Fruit fly (Drosophila melanogaster): ENCODE results near the gene Cnot4.
A peak's percentile ranks its signal among the peaks of the same experiment; 100 is the strongest.

Gene Cnot4

DNA sequence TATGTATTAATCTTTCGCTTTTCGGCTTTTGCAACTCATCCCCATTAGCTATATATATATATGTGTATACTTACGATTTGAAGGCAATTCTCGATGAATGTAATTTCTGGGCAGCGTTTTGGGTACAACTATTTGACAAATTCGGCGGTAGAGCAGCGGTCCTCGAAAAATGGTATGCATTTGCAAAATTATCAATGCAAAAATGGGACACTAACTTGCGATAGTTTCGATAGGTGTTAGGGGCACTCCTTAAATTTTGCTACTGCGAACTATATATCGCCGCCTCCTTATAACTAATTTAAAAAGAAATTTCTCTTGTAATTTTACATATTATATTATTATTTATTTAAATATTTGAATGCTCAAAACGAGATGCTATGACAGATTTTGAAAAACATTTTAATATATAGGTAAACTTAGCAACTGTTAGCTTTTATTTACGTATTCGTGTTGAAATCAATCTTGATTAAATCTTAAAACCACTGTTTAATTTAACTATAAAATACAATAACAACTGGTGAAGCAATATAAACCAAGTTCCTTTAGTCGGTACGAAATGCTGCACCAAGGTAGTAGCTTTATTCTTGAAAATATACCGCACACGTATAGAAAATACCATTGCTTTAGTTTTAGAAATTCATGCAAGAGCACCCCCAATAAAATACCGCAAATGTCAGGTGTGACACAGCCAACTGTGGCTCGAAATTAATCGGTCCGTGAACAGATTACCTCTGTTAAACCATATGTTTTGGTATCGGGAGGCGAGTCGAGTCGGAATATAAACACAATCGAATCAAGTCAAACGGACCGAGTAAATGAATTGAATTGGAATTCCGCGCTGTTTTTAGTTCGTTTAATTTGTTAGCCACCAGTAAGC lies 17.0 kb downstream of the Cnot4 start, which contains the start of the genes CG5355 and Klp31E (continued):
- TF ChIP-seq Met (GFP tag; optimal IDR thresholded peaks at IDR 0.05) (no peak), vri (GFP tag; optimal IDR thresholded peaks at IDR 0.05) (no peak), fkh (GFP tag; optimal IDR thresholded peaks at IDR 0.05) (no peak), CG31627 (GFP tag; optimal IDR thresholded peaks at IDR 0.05) (peak; percentile 63), CG10669 (GFP tag; optimal IDR thresholded peaks at IDR 0.05) (no peak), CG10631 (GFP tag; optimal IDR thresholded peaks at IDR 0.05) (peak; percentile 78), CG6792 (GFP tag; optimal IDR thresholded peaks at IDR 0.05) (peak; percentile 42), CG6854 (GFP tag; optimal IDR thresholded peaks at IDR 0.05) (peak; percentile 16), Eip93F (GFP tag; optimal IDR thresholded peaks at IDR 0.05) (peak; percentile 52), Blimp-1 (GFP tag; optimal IDR thresholded peaks at IDR 0.05) (peak; percentile 43), net (GFP tag; optimal IDR thresholded peaks at IDR 0.05) (no peak), CG9139 (GFP tag; optimal IDR thresholded peaks at IDR 0.05) (no peak), CG34406 (GFP tag; optimal IDR thresholded peaks at IDR 0.05) (no peak), cyc (GFP tag; optimal IDR thresholded peaks at IDR 0.05) (peak; percentile 47), CG7368 (GFP tag; optimal IDR thresholded peaks at IDR 0.05) (no peak), Ets21C (GFP tag; optimal IDR thresholded peaks at IDR 0.05) (peak; percentile 39), Eip78C (GFP tag) (peak; percentile 87), topi (GFP tag; optimal IDR thresholded peaks at IDR 0.05) (no peak), Hr39 (GFP tag; optimal IDR thresholded peaks at IDR 0.05) (peak; percentile 59), Sox14 (GFP tag; optimal IDR thresholded peaks at IDR 0.05) (no peak), CG4318 (GFP tag; optimal IDR thresholded peaks at IDR 0.05) (no peak), fd59A (GFP tag; optimal IDR thresholded peaks at IDR 0.05) (no peak), CG11902 (GFP tag; optimal IDR thresholded peaks at IDR 0.05) (no peak), lz (GFP tag; optimal IDR thresholded peaks at IDR 0.05) (peak; percentile 59), CG8119 (GFP tag; IDR thresholded peaks at IDR 0.05) (no peak), CG16779 (tag; optimal IDR thresholded peaks at IDR 0.05) (no peak), pdm3 (GFP tag; optimal IDR thresholded peaks at IDR 0.05) (no peak), CG3032 (tag; optimal IDR thresholded peaks at IDR 0.05) (peak; percentile 79), ss (GFP tag; optimal IDR thresholded peaks at IDR 0.05) (no peak), svp (GFP tag) (no peak), Sox15 (GFP tag; optimal IDR thresholded peaks at IDR 0.05) (peak; percentile 65)

- TF ChIP-seq CG1621 (tag; optimal IDR thresholded peaks at IDR 0.05) (no peak), dsx (GFP tag; optimal IDR thresholded peaks at IDR 0.05; ENCODE audit: poor library complexity, severe bottlenecking) (no peak), CG4318 (GFP tag; optimal IDR thresholded peaks at IDR 0.05) (no peak), cyc (GFP tag; optimal IDR thresholded peaks at IDR 0.05) (no peak), CG8632 (GFP tag; optimal IDR thresholded peaks at IDR 0.05) (no peak), CG6808 (GFP tag; optimal IDR thresholded peaks at IDR 0.05) (no peak), lz (GFP tag; optimal IDR thresholded peaks at IDR 0.05) (no peak), Hr39 (GFP tag; optimal IDR thresholded peaks at IDR 0.05) (no peak), Sox15 (GFP tag; optimal IDR thresholded peaks at IDR 0.05) (no peak), fd85E (GFP tag; optimal IDR thresholded peaks at IDR 0.05) (no peak), CG6276 (GFP tag; optimal IDR thresholded peaks at IDR 0.05) (no peak), CG8319 (GFP tag; optimal IDR thresholded peaks at IDR 0.05) (no peak), Blimp-1 (GFP tag; optimal IDR thresholded peaks at IDR 0.05) (no peak), CG32006 (GFP tag; optimal IDR thresholded peaks at IDR 0.05) (no peak)
Observed at dm6 chr2L:10418981-10419380, 22.5 kb downstream of the Cnot4 start, which contains the start of gene RfC3. TSS of gene RfC3 (plus strand) at chr2L:10419190.

Data from whole organism, prepupa.